Worm (Caenorhabditis elegans) whole organism, late embryonic: ENCODE measurements around the gene exc-12.

Experiments
- C08G9.2 ChIP-seq: sonication (generic microtip); optimal IDR thresholded peaks from 2 replicates; lab custom pipeline; 2016; ENCODE audit warnings: mild to moderate bottlenecking, missing genetic modification characterization, moderate library complexity, missing compliant biosample characterization
- F13H6.1 ChIP-seq: sonication (generic microtip); optimal IDR thresholded peaks from 2 replicates; lab custom pipeline; 2016; ENCODE audit warnings: missing genetic modification characterization, missing compliant biosample characterization
- K02D7.2 ChIP-seq: sonication (generic microtip); optimal IDR thresholded peaks from 2 replicates; lab custom pipeline; 2017; ENCODE audit warnings: mild to moderate bottlenecking, missing genetic modification characterization, missing compliant biosample characterization
- K09A11.1 ChIP-seq: sonication (generic microtip); optimal IDR thresholded peaks from 2 replicates; lab custom pipeline; 2017; ENCODE audit warnings: antibody characterized with exemption, mild to moderate bottlenecking, missing genetic modification characterization, missing compliant biosample characterization; ENCODE audit not compliant: insufficient read depth
- T23F11.4 ChIP-seq: fragments of 200-800 bp; sonication (Bioruptor generic); optimal IDR thresholded peaks from 2 replicates; lab custom pipeline; 2018; ENCODE audit warnings: mild to moderate bottlenecking, missing genetic modification characterization, missing compliant biosample characterization
- ceh-14 ChIP-seq: sonication (generic microtip); optimal IDR thresholded peaks from 2 replicates; lab custom pipeline; 2016; ENCODE audit warnings: missing genotype, missing genetic modification characterization, missing compliant biosample characterization
- ceh-18 ChIP-seq: sonication (generic microtip); optimal IDR thresholded peaks from 2 replicates; lab custom pipeline; 2016; ENCODE audit warnings: missing genetic modification characterization, missing compliant biosample characterization
- ceh-19 ChIP-seq: fragments of 200-800 bp; sonication (Bioruptor generic); optimal IDR thresholded peaks from 2 replicates; lab custom pipeline; 2018; ENCODE audit warnings: mild to moderate bottlenecking, missing genetic modification characterization, missing compliant biosample characterization
- ceh-24 ChIP-seq: sonication (generic microtip); optimal IDR thresholded peaks from 2 replicates; lab custom pipeline; 2016; ENCODE audit warnings: mild to moderate bottlenecking, missing genetic modification characterization, missing compliant biosample characterization
- ceh-34 ChIP-seq: sonication (generic microtip); optimal IDR thresholded peaks from 2 replicates; lab custom pipeline; 2016; ENCODE audit warnings: mild to moderate bottlenecking, missing genetic modification characterization, missing compliant biosample characterization
- ceh-48 ChIP-seq: sonication (generic microtip); optimal IDR thresholded peaks from 2 replicates; lab custom pipeline; 2016; ENCODE audit warnings: missing genetic modification characterization, inconsistent platforms, missing compliant biosample characterization
- ceh-6 ChIP-seq: fragments of 200-800 bp; sonication (Bioruptor generic); optimal IDR thresholded peaks from 2 replicates; lab custom pipeline; 2018; ENCODE audit warnings: mild to moderate bottlenecking, missing genetic modification characterization, missing compliant biosample characterization
- elt-4 ChIP-seq: sonication (generic microtip); optimal IDR thresholded peaks from 2 replicates; lab custom pipeline; 2016; ENCODE audit warnings: missing genetic modification characterization, missing compliant biosample characterization
- fax-1 ChIP-seq: sonication (generic microtip); optimal IDR thresholded peaks from 2 replicates; lab custom pipeline; 2016; ENCODE audit warnings: missing genotype, missing genetic modification characterization, missing compliant biosample characterization
- fkh-6 ChIP-seq: sonication (generic microtip); optimal IDR thresholded peaks from 2 replicates; lab custom pipeline; 2016; ENCODE audit warnings: missing genetic modification characterization, missing compliant biosample characterization
- hlh-15 ChIP-seq: sonication (generic microtip); optimal IDR thresholded peaks from 2 replicates; lab custom pipeline; 2016; ENCODE audit warnings: missing genetic modification characterization, missing compliant biosample characterization
- hlh-30 ChIP-seq: sonication (generic microtip); optimal IDR thresholded peaks from 2 replicates; lab custom pipeline; 2017; ENCODE audit warnings: antibody characterized with exemption, missing genetic modification characterization, missing compliant biosample characterization; ENCODE audit not compliant: insufficient read depth
- hlh-6 ChIP-seq: sonication (generic microtip); optimal IDR thresholded peaks from 2 replicates; lab custom pipeline; 2016; ENCODE audit warnings: missing genotype, missing genetic modification characterization, missing compliant biosample characterization
- hlh-8 ChIP-seq: sonication (generic microtip); optimal IDR thresholded peaks from 2 replicates; lab custom pipeline; 2016; ENCODE audit warnings: missing genotype, missing genetic modification characterization, missing compliant biosample characterization
- lin-11 ChIP-seq: fragments of 200-800 bp; sonication (Bioruptor generic); optimal IDR thresholded peaks from 2 replicates; lab custom pipeline; 2018; ENCODE audit warnings: mild to moderate bottlenecking, missing genetic modification characterization, missing compliant biosample characterization
- madf-2 ChIP-seq: sonication (generic microtip); optimal IDR thresholded peaks from 2 replicates; lab custom pipeline; 2017; ENCODE audit warnings: missing genetic modification characterization, missing compliant biosample characterization
- nfya-1 ChIP-seq: sonication (generic microtip); optimal IDR thresholded peaks from 2 replicates; lab custom pipeline; 2017; ENCODE audit warnings: missing genetic modification characterization, mild to moderate bottlenecking, missing compliant biosample characterization, antibody characterized with exemption, moderate library complexity
- odd-2 ChIP-seq: sonication (generic microtip); optimal IDR thresholded peaks from 2 replicates; lab custom pipeline; 2017; ENCODE audit warnings: antibody characterized with exemption, mild to moderate bottlenecking, missing genetic modification characterization, missing compliant biosample characterization
- pag-3 ChIP-seq: sonication (generic microtip); optimal IDR thresholded peaks from 2 replicates; lab custom pipeline; 2016; ENCODE audit warnings: missing compliant biosample characterization, missing genetic modification characterization, borderline replicate concordance
- pat-9 ChIP-seq: fragments of 200-800 bp; sonication (Bioruptor generic); optimal IDR thresholded peaks from 2 replicates; lab custom pipeline; 2018; ENCODE audit warnings: mild to moderate bottlenecking, missing genetic modification characterization, moderate library complexity, missing compliant biosample characterization
- pha-4 ChIP-seq: fragments of 150-350 bp; optimal IDR thresholded peaks from 2 replicates; lab custom pipeline; 2018; ENCODE audit warnings: missing biosample characterization, missing genetic modification reagents, missing genetic modification characterization
- pqm-1 ChIP-seq: sonication (generic microtip); optimal IDR thresholded peaks from 2 replicates; lab custom pipeline; 2016; ENCODE audit warnings: missing genetic modification characterization, missing compliant biosample characterization
- pros-1 ChIP-seq: fragments of 150-350 bp; optimal IDR thresholded peaks from 2 replicates; lab custom pipeline; 2014; ENCODE audit warnings: missing biosample characterization, missing genetic modification reagents, missing genetic modification characterization
- ref-2 ChIP-seq: sonication (generic microtip); optimal IDR thresholded peaks from 2 replicates; lab custom pipeline; 2016; ENCODE audit warnings: missing genetic modification characterization, missing compliant biosample characterization
- rnt-1 ChIP-seq: sonication (generic microtip); optimal IDR thresholded peaks from 2 replicates; lab custom pipeline; 2016; ENCODE audit warnings: missing genetic modification characterization, missing compliant biosample characterization
- sdc-2 ChIP-seq: sonication (generic microtip); optimal IDR thresholded peaks from 2 replicates; lab custom pipeline; 2016; ENCODE audit warnings: missing genotype, missing genetic modification characterization, missing compliant biosample characterization
- sox-2 ChIP-seq: fragments of 200-800 bp; sonication (Bioruptor generic); IDR thresholded peaks from 2 replicates; pipeline ENCODE4 v1.3.6; 2022; ENCODE audit warnings: missing genetic modification reagents, missing genetic modification characterization, missing compliant biosample characterization
- tbx-2 ChIP-seq: sonication (generic microtip); optimal IDR thresholded peaks from 2 replicates; lab custom pipeline; 2016; ENCODE audit warnings: missing genetic modification characterization, missing compliant biosample characterization
- tbx-7 ChIP-seq: sonication (generic microtip); optimal IDR thresholded peaks from 2 replicates; lab custom pipeline; 2016; ENCODE audit warnings: missing genotype, missing genetic modification characterization, missing compliant biosample characterization
- ttx-3 ChIP-seq: sonication (generic microtip); optimal IDR thresholded peaks from 2 replicates; lab custom pipeline; 2016; ENCODE audit warnings: missing genetic modification reagents, missing genetic modification characterization, missing compliant biosample characterization
- unc-42 ChIP-seq: sonication (generic microtip); optimal IDR thresholded peaks from 2 replicates; lab custom pipeline; 2016; ENCODE audit warnings: missing genotype, missing genetic modification characterization, missing compliant biosample characterization
- unc-55 ChIP-seq: sonication (generic microtip); optimal IDR thresholded peaks from 2 replicates; lab custom pipeline; 2017; ENCODE audit warnings: missing biosample characterization, missing genetic modification reagents, missing genetic modification characterization
- zip-5 ChIP-seq: sonication (generic microtip); optimal IDR thresholded peaks from 2 replicates; lab custom pipeline; 2016; ENCODE audit warnings: missing genetic modification characterization, missing compliant biosample characterization
- ztf-16 ChIP-seq: sonication (generic microtip); optimal IDR thresholded peaks from 2 replicates; lab custom pipeline; 2017; ENCODE audit warnings: missing genetic modification characterization, missing compliant biosample characterization

The exc-12 gene

DNA sequence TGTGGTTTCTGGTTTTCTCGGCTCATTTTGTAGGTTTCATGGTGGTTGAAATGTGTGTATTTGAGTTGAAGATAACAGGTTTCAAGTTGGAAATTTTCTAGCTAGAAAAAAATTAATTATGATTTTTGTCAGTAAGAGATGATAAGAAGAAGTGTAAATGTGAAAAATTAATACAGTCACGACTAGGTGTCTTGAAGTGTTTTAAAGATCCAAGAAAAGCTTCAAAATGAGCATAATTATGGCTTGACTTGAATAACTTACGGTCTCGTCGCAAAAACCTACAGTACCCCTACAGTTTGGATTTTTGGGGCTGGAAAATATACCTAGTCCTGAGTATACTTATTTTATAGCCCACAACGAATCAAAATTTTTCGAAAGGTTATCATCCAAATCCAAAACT is at the start of gene exc-12:
Gene exc-12, minus strand, starts transcription at position 101 of the 400 bp plus-strand sequence.
- no peak for TF ChIP-seq pag-3 (tag; lab: Kevin White, UChicago)
- no peak for TF ChIP-seq ztf-16 (tag; lab: Kevin White, UChicago)
- TF ChIP-seq T23F11.4 (GFP tag; lab: Kevin White, UChicago), result no peak
- no peak for TF ChIP-seq fkh-6 (tag; lab: Kevin White, UChicago)
- no peak for TF ChIP-seq pqm-1
- no peak for TF ChIP-seq hlh-6 (tag; lab: Kevin White, UChicago)
- TF ChIP-seq hlh-15, result no peak
- no peak for TF ChIP-seq odd-2 (tag; lab: Kevin White, UChicago)
- no peak for TF ChIP-seq ceh-14 (tag; lab: Kevin White, UChicago)
- no peak for TF ChIP-seq pat-9 (tag; lab: Kevin White, UChicago)
- TF ChIP-seq ceh-24 (tag; lab: Kevin White, UChicago), result no peak
- TF ChIP-seq C08G9.2, result no peak
- no peak for TF ChIP-seq sox-2 (GFP tag; lab: Robert Waterston, UW)
- TF ChIP-seq ref-2, result no peak
- TF ChIP-seq sdc-2 (tag; lab: Kevin White, UChicago), result no peak
- no peak for TF ChIP-seq ceh-48
- TF ChIP-seq ceh-19 (GFP tag; lab: Kevin White, UChicago), result no peak
- no peak for TF ChIP-seq ceh-34 (tag; lab: Kevin White, UChicago)
- no peak for TF ChIP-seq fax-1 (tag; lab: Kevin White, UChicago)

DNA sequence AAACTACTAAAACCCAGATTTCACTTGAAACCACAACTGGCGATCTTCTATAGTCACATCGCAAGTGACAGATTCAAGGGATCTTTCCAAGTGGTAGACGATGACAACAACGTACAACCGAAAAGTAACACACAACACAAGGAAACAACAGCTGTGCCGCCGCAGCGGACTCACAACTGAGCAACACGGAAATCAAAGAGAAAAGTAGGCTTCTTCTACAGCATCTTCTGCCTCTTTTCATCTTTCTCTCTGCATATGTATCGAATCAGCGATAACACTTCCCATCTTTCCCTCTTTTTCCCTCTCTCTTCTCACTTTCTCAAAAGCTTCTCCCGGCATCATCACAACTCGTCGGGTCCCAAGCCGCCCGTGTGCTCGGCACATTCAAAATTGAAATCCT is 46.5 kb upstream of the exc-12 start, which contains the start of gene T12D8.9:
Gene T12D8.9, plus strand, starts transcription at position 312 of the 400 bp plus-strand sequence.
- TF ChIP-seq madf-2 (tag; lab: Kevin White, UChicago), result no peak
- no peak for TF ChIP-seq unc-42 (tag; lab: Kevin White, UChicago)
- no peak for TF ChIP-seq nfya-1 (tag; lab: Kevin White, UChicago)
- no peak for TF ChIP-seq ceh-24 (tag; lab: Kevin White, UChicago)
- no peak for TF ChIP-seq pha-4 (tag; lab: Kevin White, UChicago)
- TF ChIP-seq K09A11.1 (tag; lab: Kevin White, UChicago), result no peak
- TF ChIP-seq pat-9 (tag; lab: Kevin White, UChicago), result no peak
- TF ChIP-seq hlh-30 (tag; lab: Kevin White, UChicago), result no peak
- no peak for TF ChIP-seq tbx-7 (tag; lab: Kevin White, UChicago)
- TF ChIP-seq F13H6.1 (tag; lab: Kevin White, UChicago), result no peak
- no peak for TF ChIP-seq K02D7.2 (tag; lab: Kevin White, UChicago)
- TF ChIP-seq unc-55 (GFP tag; lab: Kevin White, UChicago), result peak; percentile 16
- TF ChIP-seq ceh-18 (tag; lab: Kevin White, UChicago), result peak; percentile 78
- TF ChIP-seq hlh-8, result peak; percentile 42
- TF ChIP-seq lin-11 (tag; lab: Kevin White, UChicago), result no peak
- TF ChIP-seq tbx-2, result peak; percentile 31
- TF ChIP-seq ref-2, result no peak
- no peak for TF ChIP-seq zip-5 (tag; lab: Kevin White, UChicago)
- TF ChIP-seq fax-1 (tag; lab: Kevin White, UChicago), result no peak
- peak; percentile 29 for TF ChIP-seq rnt-1 (tag; lab: Kevin White, UChicago)
- no peak for TF ChIP-seq ceh-6 (GFP tag; lab: Kevin White, UChicago)

DNA sequence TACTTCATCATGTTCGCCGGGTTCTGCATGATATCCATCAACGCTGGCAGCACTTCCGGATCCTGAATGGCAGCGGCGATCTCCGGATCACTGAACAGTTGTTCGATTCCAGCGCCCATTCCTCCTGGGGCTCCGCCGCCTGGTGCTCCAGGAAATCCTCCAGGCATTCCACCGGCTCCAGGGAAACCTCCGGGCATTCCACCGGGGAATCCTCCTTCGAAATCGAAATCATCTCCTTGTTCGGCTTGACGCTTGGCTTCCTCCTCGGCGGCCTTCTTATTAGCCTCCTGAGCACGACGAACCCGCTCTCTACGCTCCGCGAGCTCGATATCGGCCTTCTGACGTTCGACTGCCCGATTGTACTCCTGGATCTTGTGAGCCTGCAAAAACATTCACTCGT is 45.3 kb upstream of the exc-12 start:
- TF ChIP-seq ttx-3 (tag; lab: Kevin White, UChicago) (no peak), pros-1 (no peak), hlh-6 (tag; lab: Kevin White, UChicago) (peak; percentile 0), K02D7.2 (tag; lab: Kevin White, UChicago) (no peak), elt-4 (peak; percentile 36)
